Worm (Caenorhabditis elegans): ENCODE results near the gene Y59A8B.21.

DNA sequence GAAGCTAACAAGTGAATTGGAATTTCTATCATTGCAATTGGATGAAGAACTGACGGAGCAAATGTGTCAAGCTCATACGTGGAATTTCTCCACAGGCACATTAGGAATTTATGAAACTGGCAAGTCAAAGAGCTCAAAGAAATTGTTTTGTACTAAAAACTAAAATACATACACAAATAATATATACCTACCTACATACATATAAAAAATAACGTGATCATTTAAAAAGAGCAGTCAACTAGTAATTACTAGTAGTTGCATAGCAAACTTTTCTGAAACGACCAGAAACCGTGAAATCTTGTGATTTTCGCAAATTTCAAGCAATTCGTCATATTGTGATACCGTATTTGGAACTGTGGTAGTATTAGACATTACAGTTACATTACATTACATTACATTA, 28.1 kb downstream of the Y59A8B.21 start, which contains the start of gene srh-133:
- no peak for TF ChIP-seq mab-5 (tag; optimal IDR thresholded peaks at IDR 0.05)
- no peak for TF ChIP-seq sptf-1 (tag; optimal IDR thresholded peaks at IDR 0.05)
- TF ChIP-seq pha-4 (tag; optimal IDR thresholded peaks at IDR 0.05) = no peak
- no peak for TF ChIP-seq lin-13 (tag; optimal IDR thresholded peaks at IDR 0.05)
- TF ChIP-seq ces-1 (GFP tag; optimal IDR thresholded peaks at IDR 0.05) = no peak

Data from whole organism, mixed stage, embryonic.